Worm (Caenorhabditis elegans) whole organism, L4 larva: ENCODE results near the gene K01A6.6.
A peak's percentile ranks its signal among the peaks of the same experiment; 100 is the strongest.

Experiments
- D1046.2 ChIP-seq: fragments of 200-800 bp; sonication (Bioruptor generic); IDR thresholded peaks from 2 replicates; pipeline ENCODE4 v1.3.6; 2022; ENCODE audit warnings: missing genetic modification characterization, missing compliant biosample characterization
- F37D6.2 ChIP-seq: sonication (generic microtip); optimal IDR thresholded peaks from 2 replicates; lab custom pipeline; 2016; ENCODE audit warnings: mild to moderate bottlenecking, missing genetic modification characterization, missing compliant biosample characterization
- F44E2.7 ChIP-seq: fragments of 200-800 bp; sonication (Bioruptor generic); IDR thresholded peaks from 2 replicates; pipeline ENCODE4 v2.1.2; 2022; ENCODE audit warnings: missing genetic modification characterization, missing compliant biosample characterization
- F49E8.2 ChIP-seq: sonication (generic microtip); optimal IDR thresholded peaks from 2 replicates; lab custom pipeline; 2016; ENCODE audit warnings: missing compliant biosample characterization, mild to moderate bottlenecking, missing genetic modification characterization, borderline replicate concordance
- T26A8.4 ChIP-seq: fragments of 200-800 bp; sonication (Bioruptor generic); IDR thresholded peaks from 2 replicates; pipeline ENCODE4 v1.3.6; 2022; ENCODE audit warnings: missing genetic modification characterization, missing compliant biosample characterization
- Y5F2A.4 ChIP-seq: fragments of 200-800 bp; sonication (Bioruptor generic); optimal IDR thresholded peaks from 2 replicates; lab custom pipeline; 2018; ENCODE audit warnings: mild to moderate bottlenecking, missing genetic modification characterization, missing compliant biosample characterization
- aha-1 ChIP-seq: fragments of 150-350 bp; peaks from one replicate; lab custom pipeline; 2014; ENCODE audit warnings: missing biosample characterization, missing genetic modification characterization
- arid-1 ChIP-seq: fragments of 200-800 bp; sonication (Bioruptor generic); conservative IDR thresholded peaks from 2 replicates; pipeline ENCODE4 v1.3.6; 2022; ENCODE audit warnings: missing genetic modification reagents, missing genetic modification characterization, missing compliant biosample characterization
- ceh-20 ChIP-seq: fragments of 200-800 bp; sonication (Bioruptor generic); IDR thresholded peaks from 2 replicates; pipeline ENCODE4 v1.3.6; 2022; ENCODE audit warnings: missing genetic modification reagents, missing genetic modification characterization, missing compliant biosample characterization
- ceh-28 ChIP-seq: fragments of 150-350 bp; optimal IDR thresholded peaks from 2 replicates; lab custom pipeline; 2014; ENCODE audit warnings: missing biosample characterization, missing genetic modification reagents, missing genetic modification characterization
- ceh-32 ChIP-seq: sonication (generic microtip); optimal IDR thresholded peaks from 2 replicates; lab custom pipeline; 2016; ENCODE audit warnings: mild to moderate bottlenecking, missing genetic modification characterization, missing compliant biosample characterization; ENCODE audit not compliant: poor library complexity
- daf-12 ChIP-seq: fragments of 150-350 bp; optimal IDR thresholded peaks from 2 replicates; lab custom pipeline; 2014; ENCODE audit warnings: missing biosample characterization, missing genetic modification reagents, missing genetic modification characterization
- daf-16 ChIP-seq, 3 experiments: sonication (generic microtip); optimal IDR thresholded peaks; 2 replicates each; lab custom pipeline; 2016 to 2017; ENCODE audit warnings: missing genetic modification characterization in 3 of 3, missing genetic modification reagents in 3 of 3, mild to moderate bottlenecking in 2 of 3, missing compliant biosample characterization in 2 of 3, missing biosample characterization in 1 of 3, moderate library complexity in 1 of 3
- daf-8 ChIP-seq: fragments of 200-800 bp; sonication (Bioruptor generic); IDR thresholded peaks from 2 replicates; pipeline ENCODE4 v1.3.6; 2022; ENCODE audit warnings: missing genetic modification characterization, missing compliant biosample characterization
- dmd-6 ChIP-seq: fragments of 200-800 bp; sonication (Bioruptor generic); IDR thresholded peaks from 2 replicates; pipeline ENCODE4 v1.3.6; 2022; ENCODE audit warnings: missing genetic modification reagents, missing genetic modification characterization, missing compliant biosample characterization
- dpl-1 ChIP-seq: fragments of 150-350 bp; optimal IDR thresholded peaks from 2 replicates; lab custom pipeline; 2014; ENCODE audit warnings: missing biosample characterization, missing genetic modification reagents, missing genetic modification characterization
- dve-1 ChIP-seq: sonication (generic microtip); optimal IDR thresholded peaks from 2 replicates; lab custom pipeline; 2017; ENCODE audit warnings: antibody characterized with exemption, mild to moderate bottlenecking, missing genetic modification characterization, missing compliant biosample characterization; ENCODE audit not compliant: insufficient read depth
- egl-43 ChIP-seq: fragments of 200-800 bp; sonication (Bioruptor generic); IDR thresholded peaks from 2 replicates; pipeline ENCODE4 v1.3.6; 2022; ENCODE audit warnings: missing genetic modification reagents, missing genetic modification characterization, missing compliant biosample characterization
- fkh-10 ChIP-seq: fragments of 150-350 bp; optimal IDR thresholded peaks from 2 replicates; lab custom pipeline; 2014; ENCODE audit warnings: missing biosample characterization, missing genetic modification reagents, missing genetic modification characterization
- fos-1 ChIP-seq: fragments of 150-350 bp; optimal IDR thresholded peaks from 2 replicates; lab custom pipeline; 2014; ENCODE audit warnings: missing biosample characterization, missing genetic modification characterization
- hif-1 ChIP-seq, 2 experiments: sonication (generic microtip); optimal IDR thresholded peaks; 2 replicates each; lab custom pipeline; 2016 to 2017; ENCODE audit warnings: missing compliant biosample characterization in 2 of 2, missing genetic modification characterization in 2 of 2, missing genetic modification reagents in 2 of 2, missing genotype in 2 of 2, mild to moderate bottlenecking in 1 of 2
- hlh-11 ChIP-seq: fragments of 200-800 bp; sonication (Bioruptor generic); optimal IDR thresholded peaks from 2 replicates; lab custom pipeline; 2018; ENCODE audit warnings: mild to moderate bottlenecking, missing genetic modification characterization, missing compliant biosample characterization
- hmg-1.1 ChIP-seq: fragments of 200-800 bp; sonication (Bioruptor generic); IDR thresholded peaks from 2 replicates; pipeline ENCODE4 v1.3.6; 2022; ENCODE audit warnings: missing genetic modification reagents, missing genetic modification characterization, missing compliant biosample characterization
- lim-7 ChIP-seq: fragments of 200-800 bp; sonication (Bioruptor generic); IDR thresholded peaks from 2 replicates; pipeline ENCODE4 v1.3.6; 2022; ENCODE audit warnings: missing genetic modification characterization, missing compliant biosample characterization
- lin-1 ChIP-seq: fragments of 200-800 bp; sonication (Bioruptor generic); IDR thresholded peaks from 2 replicates; pipeline ENCODE4 v1.3.6; 2022; ENCODE audit warnings: missing genetic modification reagents, missing genetic modification characterization, missing compliant biosample characterization
- mep-1 ChIP-seq: fragments of 150-350 bp; sonication (generic microtip); optimal IDR thresholded peaks from 3 replicates; lab custom pipeline; 2014; ENCODE audit warnings: missing biosample characterization, missing genetic modification characterization
- mes-2 ChIP-seq: sonication (generic microtip); optimal IDR thresholded peaks from 2 replicates; lab custom pipeline; 2016; ENCODE audit warnings: missing genotype, mild to moderate bottlenecking, missing genetic modification characterization, missing compliant biosample characterization; ENCODE audit not compliant: poor library complexity, severe bottlenecking
- mxl-2 ChIP-seq: fragments of 200-800 bp; sonication (Bioruptor generic); conservative IDR thresholded peaks from 2 replicates; pipeline ENCODE4 v1.3.6; 2022; ENCODE audit warnings: missing genetic modification reagents, missing genetic modification characterization, missing compliant biosample characterization
- nhr-10 ChIP-seq: fragments of 150-350 bp; optimal IDR thresholded peaks from 2 replicates; lab custom pipeline; 2014; ENCODE audit warnings: missing biosample characterization, missing genetic modification characterization
- nhr-237 ChIP-seq: sonication (generic microtip); optimal IDR thresholded peaks from 2 replicates; lab custom pipeline; 2017; ENCODE audit warnings: missing biosample characterization, missing genetic modification characterization
- nhr-25 ChIP-seq: sonication (generic microtip); optimal IDR thresholded peaks from 2 replicates; lab custom pipeline; 2017; ENCODE audit warnings: missing genetic modification characterization, mild to moderate bottlenecking, missing compliant biosample characterization, antibody characterized with exemption, moderate library complexity, borderline replicate concordance; ENCODE audit not compliant: insufficient read depth
- nhr-28 ChIP-seq: fragments of 150-350 bp; optimal IDR thresholded peaks from 2 replicates; lab custom pipeline; 2014; ENCODE audit warnings: missing biosample characterization, missing genetic modification characterization
- nhr-77 ChIP-seq: fragments of 150-350 bp; optimal IDR thresholded peaks from 2 replicates; lab custom pipeline; 2014; ENCODE audit warnings: missing biosample characterization, missing genetic modification characterization
- pha-4 ChIP-seq, 2 experiments: fragments of 150-350 bp in 1 of 2; fragments of 200-800 bp in 1 of 2; sonication (Bioruptor generic) in 1 of 2; IDR thresholded peaks in 1 of 2; optimal IDR thresholded peaks in 1 of 2; 2 replicates each; pipeline versions ENCODE4 v1.3.6 to Lab custom; 2014 to 2022; ENCODE audit warnings: missing genetic modification characterization in 2 of 2, missing genetic modification reagents in 2 of 2, missing biosample characterization in 1 of 2, missing compliant biosample characterization in 1 of 2
- php-3 ChIP-seq: fragments of 200-800 bp; sonication (Bioruptor generic); IDR thresholded peaks from 2 replicates; pipeline ENCODE4 v1.3.6; 2022; ENCODE audit warnings: missing genetic modification reagents, missing genetic modification characterization, missing compliant biosample characterization
- pqm-1 ChIP-seq: sonication (generic microtip); optimal IDR thresholded peaks from 2 replicates; lab custom pipeline; 2017; ENCODE audit warnings: missing biosample characterization, missing genetic modification characterization
- rbr-2 ChIP-seq: sonication (generic microtip); optimal IDR thresholded peaks from 2 replicates; lab custom pipeline; 2016; ENCODE audit warnings: missing genotype, missing genetic modification characterization, missing compliant biosample characterization
- saeg-2 ChIP-seq: fragments of 200-800 bp; sonication (Bioruptor generic); IDR thresholded peaks from 2 replicates; pipeline ENCODE4 v1.3.6; 2022; ENCODE audit warnings: missing genetic modification reagents, missing genetic modification characterization, missing compliant biosample characterization
- snpc-1.2 ChIP-seq: fragments of 200-800 bp; sonication (Bioruptor generic); IDR thresholded peaks from 2 replicates; pipeline ENCODE4 v1.3.6; 2022; ENCODE audit warnings: missing genetic modification reagents, missing genetic modification characterization, missing compliant biosample characterization
- tag-97 ChIP-seq: fragments of 200-800 bp; sonication (Bioruptor generic); IDR thresholded peaks from 2 replicates; pipeline ENCODE4 v1.3.6; 2022; ENCODE audit warnings: missing genetic modification characterization, missing compliant biosample characterization
- unc-39 ChIP-seq: sonication (generic microtip); optimal IDR thresholded peaks from 2 replicates; lab custom pipeline; 2017; ENCODE audit warnings: missing biosample characterization, missing genetic modification characterization
- unc-62 ChIP-seq, 3 experiments: fragments of 150-350 bp in 1 of 3; sonication (generic microtip); optimal IDR thresholded peaks in 2 of 3; peaks in 1 of 3; 1 replicate in 1 of 3; 2 replicates in 2 of 3; lab custom pipeline; 2014 to 2017; ENCODE audit warnings: missing biosample characterization in 3 of 3, missing genetic modification characterization in 3 of 3, missing genetic modification reagents in 3 of 3, missing genotype in 1 of 3
- zag-1 ChIP-seq: fragments of 150-350 bp; optimal IDR thresholded peaks from 2 replicates; lab custom pipeline; 2014; ENCODE audit warnings: missing biosample characterization, missing genetic modification characterization
- zip-2 ChIP-seq: fragments of 150-350 bp; optimal IDR thresholded peaks from 2 replicates; lab custom pipeline; 2014; ENCODE audit warnings: missing biosample characterization, missing genetic modification characterization

The K01A6.6 gene

DNA sequence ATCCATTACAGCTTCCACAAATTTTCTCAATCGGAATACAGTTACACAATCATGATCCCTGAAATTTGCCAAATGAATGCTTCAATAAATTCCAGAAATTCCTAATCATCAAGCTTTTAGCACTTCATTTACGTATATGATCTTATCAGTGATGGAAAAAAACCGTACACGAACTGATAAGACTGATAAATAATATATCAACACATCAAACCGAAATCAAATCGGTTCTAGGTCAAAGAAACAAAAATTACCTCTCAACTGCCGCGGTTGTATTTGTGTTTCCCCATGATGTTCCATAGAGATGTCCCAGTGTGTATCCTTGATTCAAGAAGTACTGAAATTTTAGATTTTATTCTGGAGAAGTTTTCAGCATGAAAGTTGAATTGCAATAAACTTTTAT is 35.9 kb downstream of the K01A6.6 start:
- TF ChIP-seq daf-12 (tag; lab: Kevin White, UChicago) (no peak), tag-97 (GFP tag; lab: Robert Waterston, UW) (no peak), fkh-10 (no peak), fos-1 (tag; lab: Kevin White, UChicago) (no peak), dmd-6 (GFP tag; lab: Robert Waterston, UW) (peak; percentile 70), hmg-1.1 (GFP tag; lab: Robert Waterston, UW) (no peak), unc-62 (GFP tag; optimal IDR thresholded peaks at IDR 0.05 in 1 of 2; lab: Kevin White, UChicago) (peak in 1 of 2 experiments; percentile 15), unc-62 (tag; optimal IDR thresholded peaks at IDR 0.05; lab: Kevin White, UChicago) (no peak), arid-1 (no peak), nhr-25 (tag; lab: Kevin White, UChicago) (no peak), zag-1 (no peak), rbr-2 (tag; lab: Kevin White, UChicago) (no peak), daf-16 (GFP tag; optimal IDR thresholded peaks at IDR 0.05; lab: Kevin White, UChicago) (no peak), daf-16 (tag; optimal IDR thresholded peaks at IDR 0.05; lab: Kevin White, UChicago) (peak; percentile 55), lin-1 (GFP tag; lab: Robert Waterston, UW) (no peak), Y5F2A.4 (no peak), saeg-2 (GFP tag; lab: Robert Waterston, UW) (no peak), dve-1 (tag; lab: Kevin White, UChicago) (peak; percentile 15), unc-39 (tag; lab: Kevin White, UChicago) (no peak), nhr-237 (tag; lab: Kevin White, UChicago) (no peak), snpc-1.2 (GFP tag; lab: Robert Waterston, UW) (no peak), ceh-28 (no peak), hlh-11 (tag; lab: Kevin White, UChicago) (peak; percentile 23), php-3 (GFP tag; lab: Robert Waterston, UW) (no peak), nhr-10 (tag; lab: Kevin White, UChicago) (no peak), egl-43 (GFP tag; lab: Robert Waterston, UW) (no peak), nhr-28 (tag; lab: Kevin White, UChicago) (peak; percentile 73), mes-2 (tag; lab: Kevin White, UChicago) (no peak), ceh-20 (GFP tag; lab: Robert Waterston, UW) (no peak), zip-2 (tag; lab: Kevin White, UChicago) (no peak), aha-1 (tag; lab: Kevin White, UChicago) (peak; percentile 91), F44E2.7 (GFP tag; lab: Robert Waterston, UW) (no peak), hif-1 (tag; optimal IDR thresholded peaks at IDR 0.05; lab: Kevin White, UChicago) (no peak), daf-8 (GFP tag; lab: Robert Waterston, UW) (no peak), pqm-1 (tag; lab: Kevin White, UChicago) (peak; percentile 77), dpl-1 (GFP tag; lab: Kevin White, UChicago) (no peak), D1046.2 (GFP tag; lab: Robert Waterston, UW) (no peak), ceh-32 (no peak), pha-4 (GFP tag; IDR thresholded peaks at IDR 0.05; lab: Robert Waterston, UW) (no peak), pha-4 (tag; optimal IDR thresholded peaks at IDR 0.05; lab: Kevin White, UChicago) (no peak), mep-1 (tag; lab: Kevin White, UChicago) (no peak), F49E8.2 (no peak)
- TF ChIP-seq, all 104 proteins: peak for 8

DNA sequence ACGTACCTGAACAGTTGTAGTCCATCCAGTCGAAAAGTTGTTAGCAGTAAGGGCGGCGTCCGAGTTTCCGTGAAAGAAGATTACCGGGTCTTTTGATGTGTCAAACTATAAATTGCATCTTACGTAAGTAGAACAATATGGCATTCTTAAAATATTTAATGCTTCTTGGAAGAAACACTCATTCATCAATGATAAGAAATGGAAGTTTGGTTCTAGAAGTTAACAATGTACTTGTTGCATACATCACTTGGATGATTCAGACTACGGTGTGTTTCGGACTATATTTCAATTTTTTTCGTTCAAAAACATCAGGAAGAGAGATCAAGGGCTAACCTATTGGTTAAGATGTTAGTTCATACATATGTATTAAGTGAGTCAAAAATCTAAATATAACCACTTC is 37.0 kb downstream of the K01A6.6 start:
- TF ChIP-seq lim-7 (no peak), saeg-2 (GFP tag; lab: Robert Waterston, UW) (no peak), F37D6.2 (tag; lab: Kevin White, UChicago) (no peak), mxl-2 (GFP tag; lab: Robert Waterston, UW) (no peak), dve-1 (tag; lab: Kevin White, UChicago) (no peak), T26A8.4 (GFP tag; lab: Robert Waterston, UW) (no peak), nhr-77 (tag; lab: Kevin White, UChicago) (no peak)
